Worm (Caenorhabditis elegans) whole organism, young adult: ENCODE data around the gene mlp-1.

Experiments used
- B0261.1 ChIP-seq: sonication (generic microtip); optimal IDR thresholded peaks from 2 replicates; lab custom pipeline; 2016; ENCODE audit warnings: mild to moderate bottlenecking, missing genetic modification characterization, moderate library complexity, missing compliant biosample characterization
- D2030.7 ChIP-seq: fragments of 200-800 bp; sonication (Bioruptor generic); IDR thresholded peaks from 2 replicates; pipeline ENCODE4 v1.3.6; 2022; ENCODE audit warnings: missing genetic modification reagents, missing genetic modification characterization, missing compliant biosample characterization
- F10E7.11 ChIP-seq: sonication (generic microtip); optimal IDR thresholded peaks from 2 replicates; lab custom pipeline; 2017; ENCODE audit warnings: mild to moderate bottlenecking, missing genetic modification characterization, moderate library complexity, missing compliant biosample characterization
- F22D6.2 ChIP-seq: sonication (generic microtip); optimal IDR thresholded peaks from 2 replicates; lab custom pipeline; 2016; ENCODE audit warnings: mild to moderate bottlenecking, missing genetic modification characterization, missing compliant biosample characterization
- F33H1.4 ChIP-seq: fragments of 200-800 bp; sonication (Bioruptor generic); IDR thresholded peaks from 2 replicates; pipeline ENCODE4 v1.3.6; 2022; ENCODE audit warnings: missing genetic modification reagents, missing genetic modification characterization, missing compliant biosample characterization
- F49E8.2 ChIP-seq: sonication (generic microtip); optimal IDR thresholded peaks from 3 replicates; lab custom pipeline; 2017; ENCODE audit warnings: missing genetic modification characterization, mild to moderate bottlenecking, missing compliant biosample characterization, antibody characterized with exemption, moderate library complexity; ENCODE audit not compliant: insufficient read depth
- ZK185.1 ChIP-seq: sonication (generic microtip); optimal IDR thresholded peaks from 2 replicates; lab custom pipeline; 2016; ENCODE audit warnings: mild to moderate bottlenecking, missing genetic modification characterization, missing compliant biosample characterization; ENCODE audit not compliant: poor library complexity, severe bottlenecking
- ccch-3 ChIP-seq: fragments of 200-800 bp; sonication (Bioruptor generic); optimal IDR thresholded peaks from 2 replicates; lab custom pipeline; 2018; ENCODE audit warnings: mild to moderate bottlenecking, missing genetic modification characterization, missing compliant biosample characterization
- cebp-1 ChIP-seq, 2 experiments: fragments of 200-800 bp in 1 of 2; sonication (Bioruptor generic) in 1 of 2; sonication (generic microtip) in 1 of 2; IDR thresholded peaks in 1 of 2; optimal IDR thresholded peaks in 1 of 2; 2 replicates each; pipeline versions ENCODE4 v1.3.6 to Lab custom; 2017 to 2022; ENCODE audit warnings: missing compliant biosample characterization in 2 of 2, missing genetic modification characterization in 2 of 2, mild to moderate bottlenecking in 1 of 2, missing genetic modification reagents in 1 of 2, moderate library complexity in 1 of 2
- ceh-100 ChIP-seq: fragments of 200-800 bp; sonication (Bioruptor generic); IDR thresholded peaks from 2 replicates; pipeline ENCODE4 v1.3.6; 2022; ENCODE audit warnings: missing genetic modification reagents, missing genetic modification characterization, missing compliant biosample characterization
- ceh-58 ChIP-seq: fragments of 200-800 bp; sonication (Bioruptor generic); IDR thresholded peaks from 2 replicates; pipeline ENCODE4 v1.3.6; 2022; ENCODE audit warnings: missing genetic modification characterization, missing compliant biosample characterization
- ceh-79 ChIP-seq: sonication (generic microtip); optimal IDR thresholded peaks from 2 replicates; lab custom pipeline; 2017; ENCODE audit warnings: mild to moderate bottlenecking, missing genetic modification characterization, missing compliant biosample characterization
- egl-44 ChIP-seq: fragments of 200-800 bp; sonication (Bioruptor generic); IDR thresholded peaks from 2 replicates; pipeline ENCODE4 v1.3.6; 2022; ENCODE audit warnings: missing genetic modification reagents, missing genetic modification characterization, missing compliant biosample characterization
- ets-4 ChIP-seq: fragments of 200-800 bp; sonication (Bioruptor generic); optimal IDR thresholded peaks from 2 replicates; lab custom pipeline; 2018; ENCODE audit warnings: mild to moderate bottlenecking, missing genetic modification characterization, missing compliant biosample characterization
- fkh-3 ChIP-seq: sonication (generic microtip); optimal IDR thresholded peaks from 2 replicates; lab custom pipeline; 2016; ENCODE audit warnings: mild to moderate bottlenecking, missing genetic modification characterization, missing compliant biosample characterization
- gei-17 ChIP-seq: fragments of 200-800 bp; sonication (Bioruptor generic); optimal IDR thresholded peaks from 2 replicates; lab custom pipeline; 2018; ENCODE audit warnings: mild to moderate bottlenecking, missing genetic modification characterization, missing compliant biosample characterization
- him-1 ChIP-seq: sonication (generic microtip); optimal IDR thresholded peaks from 2 replicates; lab custom pipeline; 2016; ENCODE audit warnings: missing genotype, missing genetic modification reagents, missing genetic modification characterization, missing compliant biosample characterization
- hmg-1.2 ChIP-seq: fragments of 200-800 bp; sonication (Bioruptor generic); IDR thresholded peaks from 2 replicates; pipeline ENCODE4 v1.3.6; 2022; ENCODE audit warnings: missing genetic modification reagents, missing genetic modification characterization, missing compliant biosample characterization
- hsf-1 ChIP-seq: fragments of 200-800 bp; sonication (Bioruptor generic); IDR thresholded peaks from 2 replicates; pipeline ENCODE4 v1.3.6; 2022; ENCODE audit warnings: missing genetic modification reagents, missing genetic modification characterization, missing compliant biosample characterization
- lin-26 ChIP-seq: fragments of 200-800 bp; sonication (Bioruptor generic); IDR thresholded peaks from 2 replicates; pipeline ENCODE4 v1.3.6; 2022; ENCODE audit warnings: missing genetic modification reagents, missing genetic modification characterization, missing compliant biosample characterization
- lin-35 ChIP-seq, 3 experiments: fragments of 150-350 bp in 2 of 3; sonication (generic microtip) in 1 of 3; optimal IDR thresholded peaks; 2 replicates each; lab custom pipeline; 2014 to 2018; ENCODE audit warnings: missing biosample characterization in 3 of 3, missing genetic modification characterization in 3 of 3, missing genetic modification reagents in 3 of 3
- lsl-1 ChIP-seq: fragments of 200-800 bp; sonication (Bioruptor generic); optimal IDR thresholded peaks from 2 replicates; lab custom pipeline; 2018; ENCODE audit warnings: mild to moderate bottlenecking, missing genetic modification characterization, moderate library complexity, missing compliant biosample characterization
- madf-6 ChIP-seq: fragments of 200-800 bp; sonication (Bioruptor generic); IDR thresholded peaks from 2 replicates; pipeline ENCODE4 v1.3.6; 2022; ENCODE audit warnings: missing genetic modification reagents, missing genetic modification characterization, missing compliant biosample characterization
- madf-8 ChIP-seq: fragments of 200-800 bp; sonication (Bioruptor generic); conservative IDR thresholded peaks from 2 replicates; pipeline ENCODE4 v1.3.6; 2022; ENCODE audit warnings: missing genetic modification reagents, missing genetic modification characterization, missing compliant biosample characterization
- mcd-1 ChIP-seq: fragments of 200-800 bp; sonication (Bioruptor generic); IDR thresholded peaks from 2 replicates; pipeline ENCODE4 v1.3.6; 2022; ENCODE audit warnings: missing genetic modification reagents, missing genetic modification characterization, missing compliant biosample characterization
- mes-4 ChIP-seq: sonication (generic microtip); optimal IDR thresholded peaks from 2 replicates; lab custom pipeline; 2016; ENCODE audit warnings: missing genotype, missing genetic modification characterization, missing compliant biosample characterization
- mxl-1 ChIP-seq: sonication (generic microtip); optimal IDR thresholded peaks from 2 replicates; lab custom pipeline; 2016; ENCODE audit warnings: missing genetic modification characterization, missing compliant biosample characterization
- nfyb-1 ChIP-seq: fragments of 200-800 bp; sonication (Bioruptor generic); IDR thresholded peaks from 2 replicates; pipeline ENCODE4 v1.3.6; 2022; ENCODE audit warnings: missing genetic modification reagents, missing genetic modification characterization, missing compliant biosample characterization
- snpc-3.4 ChIP-seq: sonication (generic microtip); optimal IDR thresholded peaks from 2 replicates; lab custom pipeline; 2017; ENCODE audit warnings: missing genetic modification characterization, mild to moderate bottlenecking, missing compliant biosample characterization, antibody characterized with exemption, moderate library complexity, missing genotype, missing genetic modification reagents
- snpc-4 ChIP-seq, 5 experiments: fragments of 150-350 bp in 1 of 5; sonication (generic microtip) in 4 of 5; optimal IDR thresholded peaks; 2 replicates each; lab custom pipeline; 2014 to 2018; ENCODE audit warnings: missing genetic modification characterization in 5 of 5, missing biosample characterization in 3 of 5, antibody characterized with exemption in 2 of 5, mild to moderate bottlenecking in 2 of 5, missing compliant biosample characterization in 2 of 5, missing genotype in 2 of 5, moderate library complexity in 2 of 5, missing genetic modification reagents in 1 of 5
- somi-1 ChIP-seq: fragments of 200-800 bp; sonication (Bioruptor generic); optimal IDR thresholded peaks from 2 replicates; lab custom pipeline; 2018; ENCODE audit warnings: mild to moderate bottlenecking, missing genetic modification characterization, missing compliant biosample characterization
- tlf-1 ChIP-seq: fragments of 200-800 bp; sonication (Bioruptor generic); optimal IDR thresholded peaks from 2 replicates; lab custom pipeline; 2018; ENCODE audit warnings: mild to moderate bottlenecking, missing genetic modification characterization, missing compliant biosample characterization
- ztf-25 ChIP-seq: fragments of 200-800 bp; sonication (Bioruptor generic); IDR thresholded peaks from 2 replicates; pipeline ENCODE4 v1.3.6; 2022; ENCODE audit warnings: missing genetic modification reagents, missing genetic modification characterization, missing compliant biosample characterization
- ztf-28 ChIP-seq: fragments of 200-800 bp; sonication (Bioruptor generic); IDR thresholded peaks from 2 replicates; pipeline ENCODE4 v1.3.6; 2022; ENCODE audit warnings: missing genetic modification reagents, missing genetic modification characterization, missing compliant biosample characterization
- ztf-3 ChIP-seq: fragments of 200-800 bp; sonication (Bioruptor generic); optimal IDR thresholded peaks from 2 replicates; lab custom pipeline; 2018; ENCODE audit warnings: mild to moderate bottlenecking, missing genetic modification characterization, missing compliant biosample characterization

mlp-1 gene

DNA sequence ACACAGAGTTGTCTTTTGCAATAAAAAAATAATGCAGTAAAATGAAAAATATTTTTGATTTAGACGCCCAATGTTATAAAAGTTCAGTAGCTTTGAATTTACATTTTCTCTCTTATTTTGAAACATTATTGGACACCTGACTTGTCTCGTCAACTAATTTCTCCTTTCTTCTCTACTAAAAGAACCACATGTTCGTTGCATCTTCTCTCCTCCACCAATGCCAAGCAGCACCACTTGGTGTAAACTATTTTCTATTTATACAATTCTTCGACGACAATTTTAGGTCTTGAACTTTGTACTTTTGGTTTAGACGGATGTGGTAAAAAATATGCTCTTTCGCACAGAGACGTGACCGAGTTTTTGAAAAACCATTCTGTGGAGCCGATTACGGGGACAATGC is 44.2 kb downstream of the mlp-1 start:
- TF ChIP-seq ceh-58 (GFP tag; lab: Robert Waterston, UW) (no peak), ccch-3 (GFP tag; lab: Kevin White, UChicago) (no peak), lsl-1 (GFP tag; lab: Kevin White, UChicago) (no peak), gei-17 (no peak), snpc-3.4 (no peak), F10E7.11 (tag; lab: Kevin White, UChicago) (no peak), ztf-28 (GFP tag; lab: Robert Waterston, UW) (no peak), F33H1.4 (GFP tag; lab: Robert Waterston, UW) (no peak), egl-44 (no peak), mes-4 (tag; lab: Kevin White, UChicago) (no peak), ceh-79 (tag; lab: Kevin White, UChicago) (no peak), him-1 (tag; lab: Kevin White, UChicago) (no peak)

DNA sequence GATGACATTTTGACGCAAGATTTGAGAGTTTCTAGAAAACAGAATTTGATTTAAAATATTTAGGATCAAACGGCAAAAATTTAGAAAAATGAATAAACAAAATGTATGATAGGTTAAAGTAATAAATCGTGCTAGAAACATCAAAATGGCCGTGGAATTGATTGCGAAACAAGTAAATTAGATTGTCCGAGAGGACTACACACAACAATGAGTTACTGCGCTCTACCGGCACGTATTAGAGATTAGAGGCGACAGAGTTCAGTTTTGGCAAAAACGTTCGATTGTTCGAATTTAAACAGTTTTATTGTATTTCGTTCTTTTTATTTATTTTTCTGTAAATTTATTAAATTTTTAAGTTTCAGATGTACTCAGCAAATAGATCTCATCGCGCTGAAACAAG is 49.1 kb downstream of the mlp-1 start, which contains the start of the genes dnc-2 and bcl-7:
Gene dnc-2 (minus strand): TSS at position 33 of the 400 bp plus-strand sequence.
Gene bcl-7 (plus strand): TSS at position 363 of the 400 bp plus-strand sequence.
- TF ChIP-seq F33H1.4 (GFP tag; lab: Robert Waterston, UW) (peak; percentile 32; the same call in 1 of the 2 replicates), tlf-1 (GFP tag; lab: Kevin White, UChicago) (no peak), gei-17 (no peak), ztf-3 (GFP tag; lab: Kevin White, UChicago) (no peak), lsl-1 (GFP tag; lab: Kevin White, UChicago) (peak; percentile 24), madf-6 (peak; percentile 60; the same call in 1 of the 2 replicates), D2030.7 (GFP tag; lab: Robert Waterston, UW) (0 out of 2 replicates have a peak, but pooled peaks have one; percentile 19), lin-26 (no peak), mxl-1 (tag; lab: Kevin White, UChicago) (no peak), ZK185.1 (tag; lab: Kevin White, UChicago) (peak; percentile 19), fkh-3 (tag; lab: Kevin White, UChicago) (no peak), ets-4 (GFP tag; lab: Kevin White, UChicago) (no peak), madf-8 (GFP tag; lab: Robert Waterston, UW) (0 out of 2 replicates have a peak, but pooled peaks have one; percentile 13), mes-4 (tag; lab: Kevin White, UChicago) (no peak), hmg-1.2 (GFP tag; lab: Robert Waterston, UW) (peak; percentile 94), lin-35 (GFP tag; optimal IDR thresholded peaks at IDR 0.05; lab: Kevin White, UChicago) (peak in 1 of 3 experiments; percentile 6), nfyb-1 (GFP tag; lab: Robert Waterston, UW) (no peak), mcd-1 (peak; percentile 82), snpc-4 (GFP tag; optimal IDR thresholded peaks at IDR 0.05; lab: Kevin White, UChicago) (no peak), snpc-4 (tag; optimal IDR thresholded peaks at IDR 0.05; lab: Kevin White, UChicago) (peak in 1 of 4 experiments; percentile 37), B0261.1 (no peak), F49E8.2 (tag; lab: Kevin White, UChicago) (no peak), somi-1 (GFP tag; lab: Kevin White, UChicago) (no peak), ceh-100 (GFP tag; lab: Robert Waterston, UW) (no peak), F22D6.2 (tag; lab: Kevin White, UChicago) (no peak), cebp-1 (GFP tag; IDR thresholded peaks at IDR 0.05; lab: Robert Waterston, UW) (peak; percentile 79), cebp-1 (tag; optimal IDR thresholded peaks at IDR 0.05; lab: Kevin White, UChicago) (peak; percentile 96), ztf-25 (GFP tag; lab: Robert Waterston, UW) (no peak), hsf-1 (GFP tag; lab: Robert Waterston, UW) (no peak)
